Fruit fly (Drosophila melanogaster) Kc167 (cell line): ENCODE results near the gene Nelf-E.

Source experiments
- Myc ChIP-seq: fragments of >200 bp; optimal IDR thresholded peaks from 2 replicates; lab custom pipeline; 2017; ENCODE audit warnings: missing external identifiers
- Sin3A ChIP-seq: fragments of >200 bp; optimal IDR thresholded peaks from 2 replicates; lab custom pipeline; 2018; ENCODE audit warnings: missing external identifiers
- h ChIP-seq: fragments of >200 bp; optimal IDR thresholded peaks from 3 replicates; lab custom pipeline; 2018; ENCODE audit warnings: missing external identifiers
- insv ChIP-seq: fragments of >200 bp; optimal IDR thresholded peaks from 3 replicates; lab custom pipeline; 2018; ENCODE audit warnings: missing external identifiers
- psq ChIP-seq: fragments of >200 bp; optimal IDR thresholded peaks from 2 replicates; lab custom pipeline; 2017; ENCODE audit warnings: missing external identifiers
- ttk ChIP-seq: sonication (Bioruptor generic); optimal IDR thresholded peaks from 2 replicates; lab custom pipeline; 2017; ENCODE audit warnings: missing external identifiers

The Nelf-E gene

dm6 chr3L:8600752-8601433 lies at the start of gene Nelf-E, which contains the start of gene RpL14:
TSS of gene Nelf-E (minus strand) at chr3L:8600879.
TSS of gene RpL14 (plus strand) at chr3L:8601006.
- TF ChIP-seq ttk (lab: Kevin White, UChicago), result no peak
- TF ChIP-seq Sin3A (lab: Kevin White, UChicago), result no peak
- TF ChIP-seq Myc (lab: Kevin White, UChicago), result no peak
- TF ChIP-seq psq (lab: Kevin White, UChicago), result no peak
- TF ChIP-seq h, result no peak
- no peak for TF ChIP-seq insv

DNA sequence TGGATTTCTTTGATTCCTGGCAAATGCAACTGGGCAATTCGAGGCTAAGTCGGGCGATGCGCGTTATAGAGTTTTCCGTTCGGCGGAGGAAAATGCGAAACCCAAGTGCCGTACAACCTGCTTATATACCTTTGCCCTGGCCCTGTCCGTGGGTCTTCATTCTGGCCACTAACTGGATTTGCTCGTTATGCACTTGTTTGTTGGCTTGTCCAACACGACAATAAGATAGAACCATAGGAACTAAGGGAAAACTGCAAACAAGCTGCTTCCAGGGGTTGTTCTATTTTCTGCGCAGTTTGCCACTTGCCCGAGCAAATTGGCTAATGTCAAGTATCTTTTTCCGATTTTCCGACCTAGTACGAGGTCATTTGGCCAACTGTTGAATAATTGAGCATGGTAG lies 48.2 kb upstream of the Nelf-E start, which contains the start of gene Arr2:
Gene Arr2, minus strand, starts transcription at position 101 of the 400 bp plus-strand sequence.
- TF ChIP-seq psq (lab: Kevin White, UChicago) (no peak), Myc (lab: Kevin White, UChicago) (no peak), insv (no peak), h (no peak), ttk (lab: Kevin White, UChicago) (no peak), Sin3A (lab: Kevin White, UChicago) (no peak)

DNA sequence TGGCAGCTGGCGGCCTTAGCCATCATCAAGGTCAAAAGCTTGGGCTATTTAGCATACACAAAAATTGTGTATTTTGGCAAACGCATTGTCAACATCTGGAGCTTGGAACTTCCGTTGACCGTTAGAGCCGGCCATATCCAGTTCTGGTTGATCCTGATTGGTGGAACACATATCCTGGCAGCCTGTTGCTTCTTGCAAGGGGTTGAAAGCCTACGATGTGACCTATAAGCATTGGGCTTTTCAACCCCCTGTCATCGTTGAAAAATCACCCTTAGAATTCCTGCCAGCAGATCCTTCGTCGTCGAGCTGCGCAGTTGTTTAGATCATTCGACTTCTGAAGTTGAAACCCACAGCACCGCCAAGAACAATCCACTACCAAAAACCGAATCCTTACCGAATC lies 46.1 kb upstream of the Nelf-E start, which contains the start of the genes CG13305 and Pex7:
Gene CG13305, minus strand, starts transcription at position 2 of the 400 bp plus-strand sequence.
Gene Pex7, plus strand, starts transcription at position 325 of the 400 bp plus-strand sequence.
- no peak for TF ChIP-seq psq (lab: Kevin White, UChicago)
- no peak for TF ChIP-seq Sin3A (lab: Kevin White, UChicago)
- no peak for TF ChIP-seq ttk (lab: Kevin White, UChicago)
- no peak for TF ChIP-seq h
- no peak for TF ChIP-seq Myc (lab: Kevin White, UChicago)

DNA sequence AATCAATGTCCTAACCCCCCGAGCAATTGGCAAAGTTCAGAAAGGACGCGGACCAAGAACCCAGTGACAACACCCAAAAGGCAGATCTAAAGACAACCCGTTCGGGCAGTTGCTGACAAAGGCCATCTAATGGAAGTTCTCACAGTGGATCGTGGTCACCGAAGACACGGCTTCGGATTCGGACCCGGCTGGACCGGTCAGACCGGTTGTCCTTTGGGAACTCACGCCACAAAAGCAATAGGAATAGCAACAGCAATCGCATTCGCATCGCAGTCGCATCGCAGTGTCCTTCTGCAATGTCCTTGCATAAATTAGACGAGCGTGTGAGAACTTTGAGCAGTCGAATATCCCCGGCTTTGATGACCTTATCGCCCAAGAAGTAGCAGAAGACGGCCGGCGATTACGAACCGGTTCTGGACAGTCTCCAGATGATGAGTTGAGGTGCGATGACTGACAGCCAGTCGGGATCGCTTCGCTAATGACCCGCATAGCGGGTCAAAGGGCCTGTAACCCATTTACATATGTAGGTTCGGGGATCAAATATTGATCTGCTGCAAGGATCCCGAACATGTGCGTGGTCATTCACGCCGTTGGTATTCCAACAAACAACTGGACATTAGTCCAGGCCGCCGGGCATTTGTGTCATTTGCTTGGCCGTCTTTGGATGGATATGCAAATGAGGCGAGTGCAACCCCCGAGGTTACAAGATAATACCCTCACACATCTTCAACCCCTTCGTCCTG lies 43.3 kb upstream of the Nelf-E start:
- TF ChIP-seq Myc (lab: Kevin White, UChicago) (no peak), insv (no peak), Sin3A (lab: Kevin White, UChicago) (no peak), ttk (lab: Kevin White, UChicago) (no peak), psq (lab: Kevin White, UChicago) (no peak), h (no peak)

dm6 chr3L:8641049-8641448 lies 40.4 kb upstream of the Nelf-E start:
- TF ChIP-seq Sin3A (lab: Kevin White, UChicago), result no peak
- TF ChIP-seq insv, result no peak
- TF ChIP-seq Myc (lab: Kevin White, UChicago), result no peak
- TF ChIP-seq h, result no peak
- TF ChIP-seq ttk (lab: Kevin White, UChicago), result no peak
- no peak for TF ChIP-seq psq (lab: Kevin White, UChicago)

DNA sequence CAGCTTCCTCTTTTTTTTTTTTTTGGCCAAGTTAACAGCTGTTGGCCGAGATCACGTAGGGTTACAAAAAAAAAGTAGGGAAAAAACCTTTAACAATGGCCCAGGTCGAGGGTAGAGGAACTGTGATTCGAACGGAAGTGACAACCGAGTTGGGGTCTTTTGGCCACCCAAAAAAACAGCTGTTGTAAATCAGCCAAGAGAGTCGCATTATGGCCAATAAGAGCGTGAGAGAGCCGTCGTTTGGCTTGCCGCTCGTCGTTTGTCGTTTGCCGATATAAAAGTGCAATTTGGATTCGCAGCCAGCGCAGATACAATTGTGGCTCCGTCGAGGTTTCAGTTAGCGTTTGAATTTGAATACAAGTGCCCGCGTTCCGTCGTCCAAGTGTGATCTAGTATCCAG lies 39.5 kb upstream of the Nelf-E start, which contains the start of gene Cpr66D:
Gene Cpr66D, plus strand, starts transcription at position 301 of the 400 bp plus-strand sequence.
- TF ChIP-seq insv (no peak), h (no peak), Myc (lab: Kevin White, UChicago) (no peak), ttk (lab: Kevin White, UChicago) (no peak), psq (lab: Kevin White, UChicago) (no peak), Sin3A (lab: Kevin White, UChicago) (no peak)

dm6 chr3L:8633614-8634325 lies 33.1 kb upstream of the Nelf-E start, which contains the start of gene Cdc6:
TSS of gene Cdc6 (minus strand) at chr3L:8634069.
- TF ChIP-seq Sin3A (lab: Kevin White, UChicago) (no peak), Myc (lab: Kevin White, UChicago) (no peak), insv (no peak), h (no peak)

DNA sequence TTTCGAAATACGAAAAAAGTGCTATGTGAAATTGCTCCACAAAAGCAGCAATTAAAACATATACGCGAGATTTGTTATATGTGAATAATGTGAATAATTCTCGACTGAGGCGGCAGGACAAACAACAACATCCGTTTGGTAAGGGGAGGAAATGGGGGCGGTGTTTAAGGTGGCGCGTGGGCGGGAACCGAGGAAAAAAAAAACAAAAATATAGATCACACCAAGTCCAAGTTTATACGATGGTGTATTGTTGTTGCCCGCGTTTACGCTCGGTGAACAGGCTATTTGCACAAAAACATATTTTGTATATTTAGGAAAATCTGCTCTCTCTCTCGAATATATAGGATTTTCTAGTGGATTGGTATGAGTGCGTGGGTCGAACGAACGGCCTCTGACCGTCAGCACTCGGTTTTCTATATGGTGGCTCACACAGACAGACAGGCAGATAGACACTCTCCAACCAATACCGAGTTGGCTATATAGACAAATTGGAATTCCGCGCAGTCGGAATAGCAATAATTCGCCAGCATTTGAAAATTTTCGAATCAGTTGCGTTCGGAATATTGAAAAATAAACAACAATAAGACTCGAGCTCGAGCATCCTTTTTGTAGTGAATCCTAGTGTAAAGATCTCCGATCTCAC lies 29.1 kb upstream of the Nelf-E start:
- TF ChIP-seq insv (no peak), Sin3A (lab: Kevin White, UChicago) (no peak), Myc (lab: Kevin White, UChicago) (no peak), ttk (lab: Kevin White, UChicago) (no peak), h (no peak), psq (lab: Kevin White, UChicago) (no peak)

- TF ChIP-seq ttk (lab: Kevin White, UChicago) (no peak), Sin3A (lab: Kevin White, UChicago) (no peak), insv (no peak), h (no peak), Myc (lab: Kevin White, UChicago) (no peak), psq (lab: Kevin White, UChicago) (no peak)
Observed at dm6 chr3L:8628964-8629363, 28.3 kb upstream of the Nelf-E start.

dm6 chr3L:8627839-8628827 lies 27.5 kb upstream of the Nelf-E start:
- TF ChIP-seq psq (lab: Kevin White, UChicago) (no peak), h (no peak), insv (no peak), ttk (lab: Kevin White, UChicago) (no peak)
